Fruit fly (Drosophila melanogaster) whole organism, embryonic: ENCODE data around the gene Syx1A.

Source experiments
- CG10147 ChIP-seq: fragments of 200-800 bp; sonication (Bioruptor generic); optimal IDR thresholded peaks from 2 replicates; lab custom pipeline; 2019; ENCODE audit warnings: missing biosample characterization, mild to moderate bottlenecking, missing genetic modification characterization, moderate library complexity
- CG10462 ChIP-seq: fragments of 200-800 bp; sonication (Bioruptor generic); optimal IDR thresholded peaks from 2 replicates; lab custom pipeline; 2016; ENCODE audit warnings: missing biosample characterization, missing genetic modification characterization
- CG10979 ChIP-seq: fragments of 200-800 bp; sonication (Bioruptor generic); optimal IDR thresholded peaks from 2 replicates; lab custom pipeline; 2018; ENCODE audit warnings: missing biosample characterization, mild to moderate bottlenecking, missing genetic modification characterization, moderate library complexity
- CG11560 ChIP-seq: fragments of 200-800 bp; sonication (Bioruptor generic); IDR thresholded peaks from 3 replicates; pipeline ENCODE4 v1.3.6; 2022; ENCODE audit warnings: missing biosample characterization, missing genetic modification characterization
- CG11695 ChIP-seq: fragments of 200-800 bp; sonication (Bioruptor generic); IDR thresholded peaks from 3 replicates; pipeline ENCODE4 v1.3.6; 2022; ENCODE audit warnings: missing biosample characterization, missing genetic modification characterization
- CG12236 ChIP-seq: fragments of 200-800 bp; sonication (Bioruptor generic); optimal IDR thresholded peaks from 2 replicates; lab custom pipeline; 2016; ENCODE audit warnings: missing biosample characterization, missing genetic modification characterization
- CG12942 ChIP-seq: fragments of 200-800 bp; sonication (Bioruptor generic); optimal IDR thresholded peaks from 3 replicates; lab custom pipeline; 2016; ENCODE audit warnings: missing biosample characterization, missing genetic modification characterization
- CG13287 ChIP-seq: fragments of 200-800 bp; sonication (Bioruptor generic); IDR thresholded peaks from 2 replicates; pipeline ENCODE4 v1.3.6; 2022; ENCODE audit warnings: missing biosample characterization, missing genetic modification characterization; ENCODE audit not compliant: partially characterized antibody
- CG14710 ChIP-seq: fragments of 200-800 bp; sonication (Bioruptor generic); optimal IDR thresholded peaks from 3 replicates; lab custom pipeline; 2019; ENCODE audit warnings: missing biosample characterization, mild to moderate bottlenecking, missing genetic modification characterization, moderate library complexity
- CG15479 ChIP-seq: fragments of 200-800 bp; sonication (Bioruptor generic); optimal IDR thresholded peaks from 3 replicates; lab custom pipeline; 2019; ENCODE audit warnings: missing biosample characterization, mild to moderate bottlenecking, missing genetic modification characterization, moderate library complexity
- CG1832 ChIP-seq: fragments of 200-800 bp; sonication (Bioruptor generic); optimal IDR thresholded peaks from 2 replicates; lab custom pipeline; 2017; ENCODE audit warnings: missing biosample characterization, mild to moderate bottlenecking, missing genetic modification characterization, inconsistent platforms
- CG2199 ChIP-seq: fragments of 200-800 bp; sonication (Bioruptor generic); IDR thresholded peaks from 3 replicates; pipeline ENCODE4 v1.3.6; 2022; ENCODE audit warnings: missing biosample characterization, missing genetic modification characterization
- CG2889 ChIP-seq: fragments of 200-800 bp; sonication (Bioruptor generic); IDR thresholded peaks from 3 replicates; pipeline ENCODE4 v1.3.6; 2022; ENCODE audit warnings: missing biosample characterization, missing genetic modification characterization
- CG30431 ChIP-seq: fragments of 200-800 bp; sonication (Bioruptor generic); optimal IDR thresholded peaks from 2 replicates; lab custom pipeline; 2017; ENCODE audit warnings: missing biosample characterization, missing genetic modification characterization
- CG31224 ChIP-seq: fragments of 200-800 bp; sonication (Bioruptor generic); IDR thresholded peaks from 2 replicates; pipeline ENCODE4 v1.3.6; 2022; ENCODE audit warnings: missing biosample characterization, missing genetic modification characterization
- CG3995 ChIP-seq: fragments of 200-800 bp; sonication (Bioruptor generic); optimal IDR thresholded peaks from 3 replicates; lab custom pipeline; 2016; ENCODE audit warnings: missing biosample characterization, missing genetic modification characterization
- CG4617 ChIP-seq: fragments of 200-800 bp; sonication (Bioruptor generic); optimal IDR thresholded peaks from 3 replicates; lab custom pipeline; 2016; ENCODE audit warnings: missing biosample characterization, missing genetic modification characterization, borderline replicate concordance
- CG6254 ChIP-seq: fragments of 200-800 bp; sonication (Bioruptor generic); optimal IDR thresholded peaks from 3 replicates; lab custom pipeline; 2017; ENCODE audit warnings: mild to moderate bottlenecking, missing biosample characterization, missing genetic modification reagents, missing genetic modification characterization
- CG6765 ChIP-seq: fragments of 200-800 bp; sonication (Bioruptor generic); optimal IDR thresholded peaks from 3 replicates; lab custom pipeline; 2017; ENCODE audit warnings: missing biosample characterization, mild to moderate bottlenecking, missing genetic modification characterization
- CG7987 ChIP-seq: fragments of 200-800 bp; sonication (Bioruptor generic); optimal IDR thresholded peaks from 2 replicates; lab custom pipeline; 2018; ENCODE audit warnings: missing biosample characterization, mild to moderate bottlenecking, missing genetic modification characterization, moderate library complexity
- CG8388 ChIP-seq: fragments of 200-800 bp; sonication (Bioruptor generic); optimal IDR thresholded peaks from 2 replicates; lab custom pipeline; 2019; ENCODE audit warnings: missing biosample characterization, mild to moderate bottlenecking, missing genetic modification characterization, moderate library complexity
- CG8478 ChIP-seq: fragments of >200 bp; optimal IDR thresholded peaks from 2 replicates; lab custom pipeline; 2018
- CG9215 ChIP-seq: fragments of 200-800 bp; sonication (Bioruptor generic); IDR thresholded peaks from 2 replicates; pipeline ENCODE4 v1.3.6; 2022; ENCODE audit warnings: missing biosample characterization, missing genetic modification characterization
- CTCF ChIP-seq: fragments of 200-800 bp; sonication (Bioruptor generic); optimal IDR thresholded peaks from 2 replicates; lab custom pipeline; 2017; ENCODE audit warnings: missing biosample characterization, mild to moderate bottlenecking, missing genetic modification characterization, moderate library complexity
- H2.0 ChIP-seq: fragments of 200-800 bp; sonication (Bioruptor generic); IDR thresholded peaks from 2 replicates; pipeline ENCODE4 v1.3.6; 2022; ENCODE audit warnings: missing biosample characterization, missing genetic modification characterization
- Mrtf ChIP-seq: fragments of 200-800 bp; sonication (Bioruptor generic); IDR thresholded peaks from 3 replicates; pipeline ENCODE4 v1.3.6; 2022; ENCODE audit warnings: missing biosample characterization, missing genetic modification characterization
- NC2α ChIP-seq: fragments of 200-800 bp; sonication (Bioruptor generic); optimal IDR thresholded peaks from 2 replicates; lab custom pipeline; 2016; ENCODE audit warnings: missing biosample characterization, missing genetic modification characterization
- NfI ChIP-seq: fragments of 200-800 bp; sonication (Bioruptor generic); optimal IDR thresholded peaks from 3 replicates; lab custom pipeline; 2018; ENCODE audit warnings: missing biosample characterization, mild to moderate bottlenecking, missing genetic modification characterization, moderate library complexity
- Sin3A ChIP-seq: fragments of >200 bp; optimal IDR thresholded peaks from 2 replicates; lab custom pipeline; 2018
- ac ChIP-seq: fragments of 200-800 bp; sonication (Bioruptor generic); optimal IDR thresholded peaks from 3 replicates; lab custom pipeline; 2017; ENCODE audit warnings: missing biosample characterization, mild to moderate bottlenecking, missing genetic modification characterization
- ase ChIP-seq: fragments of 200-800 bp; sonication (Bioruptor generic); IDR thresholded peaks from 3 replicates; pipeline ENCODE4 v1.3.6; 2022; ENCODE audit warnings: missing biosample characterization, missing genetic modification characterization
- bsh ChIP-seq, 2 experiments: fragments of 200-800 bp; sonication (Bioruptor generic); optimal IDR thresholded peaks; 2 replicates each; lab custom pipeline; 2017 to 2018; ENCODE audit warnings: mild to moderate bottlenecking in 2 of 2, missing biosample characterization in 2 of 2, missing genetic modification characterization in 2 of 2, moderate library complexity in 1 of 2
- cwo ChIP-seq: fragments of 200-800 bp; sonication (Bioruptor generic); optimal IDR thresholded peaks from 3 replicates; lab custom pipeline; 2017; ENCODE audit warnings: missing biosample characterization, missing genetic modification characterization, mild to moderate bottlenecking, moderate library complexity, missing genetic modification reagents
- dmrt11E ChIP-seq: fragments of 200-800 bp; sonication (Bioruptor generic); optimal IDR thresholded peaks from 3 replicates; lab custom pipeline; 2018; ENCODE audit warnings: missing biosample characterization, mild to moderate bottlenecking, missing genetic modification characterization, moderate library complexity
- ems ChIP-seq: fragments of 200-800 bp; sonication (Bioruptor generic); optimal IDR thresholded peaks from 3 replicates; lab custom pipeline; 2016; ENCODE audit warnings: missing biosample characterization, missing genetic modification characterization
- en ChIP-seq: fragments of 200-800 bp; sonication (Bioruptor generic); optimal IDR thresholded peaks from 2 replicates; lab custom pipeline; 2016; ENCODE audit warnings: missing biosample characterization, missing genetic modification characterization
- ewg ChIP-seq: fragments of 200-800 bp; sonication (Bioruptor generic); optimal IDR thresholded peaks from 3 replicates; lab custom pipeline; 2017; ENCODE audit warnings: mild to moderate bottlenecking, missing biosample characterization, missing genetic modification reagents, missing genetic modification characterization
- grn ChIP-seq: fragments of 200-800 bp; sonication (Bioruptor generic); optimal IDR thresholded peaks from 3 replicates; lab custom pipeline; 2017; ENCODE audit warnings: missing biosample characterization, missing genetic modification characterization
- kah ChIP-seq: fragments of 200-800 bp; sonication (Bioruptor generic); optimal IDR thresholded peaks from 2 replicates; lab custom pipeline; 2018; ENCODE audit warnings: missing biosample characterization, mild to moderate bottlenecking, missing genetic modification characterization
- mam ChIP-seq: fragments of 200-800 bp; sonication (Bioruptor generic); optimal IDR thresholded peaks from 3 replicates; lab custom pipeline; 2016; ENCODE audit warnings: missing biosample characterization, missing genetic modification characterization
- nom ChIP-seq: fragments of 200-800 bp; sonication (Bioruptor generic); optimal IDR thresholded peaks from 2 replicates; lab custom pipeline; 2017; ENCODE audit warnings: missing biosample characterization, missing genetic modification characterization, mild to moderate bottlenecking, moderate library complexity, missing genetic modification reagents
- oc ChIP-seq: fragments of 200-800 bp; sonication (Bioruptor generic); optimal IDR thresholded peaks from 2 replicates; lab custom pipeline; 2018; ENCODE audit warnings: missing biosample characterization, mild to moderate bottlenecking, missing genetic modification characterization, moderate library complexity
- otp ChIP-seq: fragments of 200-800 bp; sonication (Bioruptor generic); IDR thresholded peaks from 3 replicates; pipeline ENCODE4, ENCODE4 v1.3.6; 2022; ENCODE audit warnings: missing biosample characterization, missing genetic modification characterization
- pfk ChIP-seq: fragments of 200-800 bp; sonication (Bioruptor generic); optimal IDR thresholded peaks from 2 replicates; lab custom pipeline; 2018; ENCODE audit warnings: missing biosample characterization, mild to moderate bottlenecking, missing genetic modification characterization, moderate library complexity
- shn ChIP-seq: fragments of 200-800 bp; sonication (Bioruptor generic); optimal IDR thresholded peaks from 3 replicates; lab custom pipeline; 2016; ENCODE audit warnings: missing biosample characterization, missing genetic modification characterization
- tap ChIP-seq: fragments of 200-800 bp; optimal IDR thresholded peaks from 3 replicates; lab custom pipeline; 2019; ENCODE audit warnings: missing biosample characterization, mild to moderate bottlenecking, missing genetic modification characterization, moderate library complexity
- tna ChIP-seq: fragments of 200-800 bp; sonication (Bioruptor generic); IDR thresholded peaks from 2 replicates; pipeline ENCODE4 v1.3.6; 2022; ENCODE audit warnings: missing biosample characterization, missing genetic modification characterization; ENCODE audit not compliant: partially characterized antibody
- tup ChIP-seq: fragments of 200-800 bp; sonication (Bioruptor generic); optimal IDR thresholded peaks from 2 replicates; lab custom pipeline; 2016; ENCODE audit warnings: missing biosample characterization, mild to moderate bottlenecking, missing genetic modification characterization, moderate library complexity
- unc-4 ChIP-seq: fragments of 200-800 bp; sonication (Bioruptor generic); IDR thresholded peaks from 2 replicates; pipeline ENCODE4 v1.3.6; 2022; ENCODE audit warnings: missing biosample characterization, missing genetic modification characterization; ENCODE audit not compliant: partially characterized antibody
- wor ChIP-seq: fragments of 200-800 bp; sonication (Bioruptor generic); IDR thresholded peaks from 2 replicates; pipeline ENCODE4 v1.3.6; 2022; ENCODE audit warnings: missing biosample characterization, missing genetic modification characterization
- zfh1 ChIP-seq: fragments of 200-800 bp; sonication (Bioruptor generic); IDR thresholded peaks from 3 replicates; pipeline ENCODE4 v1.3.6; 2022; ENCODE audit warnings: missing biosample characterization, missing genetic modification characterization

Gene Syx1A

DNA sequence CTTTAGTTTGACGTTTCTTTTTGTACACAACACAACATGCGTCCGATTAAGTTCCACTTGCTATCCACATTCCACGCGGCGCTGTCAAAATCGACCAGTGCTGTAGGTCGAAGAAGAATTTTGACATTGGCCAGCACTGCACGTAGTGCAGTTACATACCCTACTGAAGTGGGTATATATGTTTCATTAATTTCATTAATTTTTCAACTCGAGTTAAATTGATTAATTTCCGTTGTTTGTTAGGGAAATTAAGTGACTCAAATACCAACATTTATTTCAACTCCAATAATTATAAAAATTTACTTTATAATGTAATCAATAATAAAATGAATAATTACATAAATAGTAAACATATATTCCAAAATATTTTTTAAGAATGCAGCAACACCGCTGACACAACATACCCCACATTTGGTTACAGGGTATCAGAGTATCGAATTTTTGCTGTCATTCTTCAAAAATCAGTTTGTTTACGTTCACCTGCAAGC, 3.4 kb upstream of the Syx1A start, which contains the start of the genes eIF4EHP and CG18428 (continued):
- TF ChIP-seq CG4617 (GFP tag; lab: Kevin White, UChicago) (peak; percentile 96), bsh (GFP tag; optimal IDR thresholded peaks at IDR 0.05; lab: Kevin White, UChicago) (peak; percentile 97 to 99), CG12942 (GFP tag; lab: Kevin White, UChicago) (peak; percentile 99), CG7987 (peak; percentile 97), CG10979 (peak; percentile 99), CG11695 (GFP tag; lab: Robert Waterston, UW) (no peak), CG30431 (peak; percentile 97), CG2199 (GFP tag; lab: Robert Waterston, UW) (no peak), ase (GFP tag; lab: Robert Waterston, UW) (no peak; the same call in 1 of the 3 replicates), nom (GFP tag; lab: Kevin White, UChicago) (peak; percentile 99), CG10462 (GFP tag; lab: Kevin White, UChicago) (peak; percentile 97), CG31224 (GFP tag; lab: Robert Waterston, UW) (no peak), ems (GFP tag; lab: Kevin White, UChicago) (peak; percentile 86), ac (GFP tag; lab: Kevin White, UChicago) (peak; percentile 96), CG14710 (peak; percentile 99), CG11560 (tag; lab: Robert Waterston, UW) (no peak; the same call in 1 of the 3 replicates), pfk (GFP tag; lab: Kevin White, UChicago) (peak; percentile 80), CG2889 (peak; percentile 98; the same call in 2 of the 3 replicates), ewg (GFP tag; lab: Kevin White, UChicago) (peak; percentile 96), NfI (GFP tag; lab: Kevin White, UChicago) (peak; percentile 99), oc (tag; lab: Kevin White, UChicago) (peak; percentile 99), cwo (GFP tag; lab: Kevin White, UChicago) (peak; percentile 98), CG3995 (GFP tag; lab: Kevin White, UChicago) (peak; percentile 74), CG1832 (GFP tag; lab: Kevin White, UChicago) (no peak), Sin3A (lab: Kevin White, UChicago) (no peak), CG10147 (peak; percentile 100), dmrt11E (tag; lab: Kevin White, UChicago) (peak; percentile 100), CG15479 (peak; percentile 71), shn (GFP tag; lab: Kevin White, UChicago) (peak; percentile 67), NC2α (GFP tag; lab: Kevin White, UChicago) (peak; percentile 48), CG6765 (GFP tag; lab: Kevin White, UChicago) (peak; percentile 98), mam (GFP tag; lab: Kevin White, UChicago) (peak; percentile 94), Mrtf (GFP tag; lab: Robert Waterston, UW) (no peak; the same call in 1 of the 3 replicates), grn (GFP tag; lab: Kevin White, UChicago) (peak; percentile 58), CG8388 (GFP tag; lab: Kevin White, UChicago) (peak; percentile 98), tap (tag; lab: Kevin White, UChicago) (peak; percentile 99), tup (GFP tag; lab: Kevin White, UChicago) (peak; percentile 93), CG6254 (GFP tag; lab: Kevin White, UChicago) (peak; percentile 95), CG12236 (GFP tag; lab: Kevin White, UChicago) (peak; percentile 45), tna (GFP tag; lab: Robert Waterston, UW) (no peak), en (GFP tag; lab: Kevin White, UChicago) (peak; percentile 69), CTCF (GFP tag; lab: Kevin White, UChicago) (peak; percentile 76), CG13287 (GFP tag; lab: Robert Waterston, UW) (no peak), wor (no peak), otp (GFP tag; lab: Robert Waterston, UW) (peak; percentile 96; the same call in 1 of the 3 replicates), unc-4 (no peak), kah (GFP tag; lab: Kevin White, UChicago) (peak; percentile 98), zfh1 (GFP tag; lab: Robert Waterston, UW) (no peak; the same call in 2 of the 3 replicates), H2.0 (GFP tag; lab: Robert Waterston, UW) (no peak; the same call in 1 of the 2 replicates), CG8478 (no peak), CG9215 (GFP tag; lab: Robert Waterston, UW) (no peak)
